Worm (Caenorhabditis elegans): ENCODE results near the gene str-115.
A peak's percentile ranks its signal among the peaks of the same experiment; 100 is the strongest.

str-115 gene

DNA sequence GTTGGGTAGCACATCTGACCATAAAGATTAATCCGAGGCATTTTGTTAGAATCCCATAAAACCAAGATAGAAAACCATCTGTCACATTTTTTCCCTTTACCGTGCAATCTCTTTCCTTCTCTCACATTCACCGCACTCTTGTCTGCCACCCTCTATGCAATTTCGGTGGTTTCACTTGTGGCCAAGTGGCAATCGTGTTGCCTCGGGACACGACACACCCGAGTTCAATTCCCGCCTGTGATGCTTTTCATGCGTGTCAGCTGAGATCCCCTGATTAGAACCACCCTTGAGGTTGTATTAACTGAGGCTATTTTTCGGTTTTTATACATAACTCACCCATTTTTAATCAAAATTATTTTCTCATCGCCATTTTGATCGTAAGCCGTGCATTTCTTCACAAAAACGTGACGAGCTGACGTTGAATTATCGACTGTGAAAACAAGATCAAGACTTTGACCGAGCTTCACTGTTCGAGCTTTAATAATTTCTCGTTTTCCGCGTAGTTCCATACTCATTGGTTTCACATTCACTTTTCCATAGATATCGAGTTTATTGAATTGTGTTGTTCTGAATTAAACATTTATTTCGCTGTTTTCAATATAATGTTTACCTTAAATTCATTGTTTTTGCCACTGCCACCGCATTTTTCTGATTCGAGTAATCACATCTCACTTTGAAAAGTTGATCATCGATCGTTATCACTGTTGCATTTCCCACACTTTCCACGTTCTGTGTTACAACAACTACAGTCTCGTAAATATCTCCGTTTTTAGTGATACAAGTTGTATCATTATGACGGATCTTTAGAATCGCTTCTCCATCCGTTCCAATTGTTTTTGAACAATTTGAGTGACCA, 45.4 kb downstream of the str-115 start (continued):
- TF ChIP-seq mdl-1 (tag; optimal IDR thresholded peaks at IDR 0.05) (peak in 1 of 2 experiments; percentile 85), nhr-77 (tag; optimal IDR thresholded peaks at IDR 0.05) (peak; percentile 74), ceh-63 (GFP tag; optimal IDR thresholded peaks at IDR 0.05) (no peak), rnt-1 (tag; optimal IDR thresholded peaks at IDR 0.05) (peak; percentile 82), pqm-1 (tag; optimal IDR thresholded peaks at IDR 0.05) (no peak), F16B12.6 (tag; optimal IDR thresholded peaks at IDR 0.05) (peak; percentile 3), zip-4 (GFP tag; optimal IDR thresholded peaks at IDR 0.05) (peak; percentile 51), hpl-2 (GFP tag; optimal IDR thresholded peaks at IDR 0.05) (peak; percentile 5), nhr-71 (tag; optimal IDR thresholded peaks at IDR 0.05) (peak; percentile 80), aly-2 (tag; optimal IDR thresholded peaks at IDR 0.05) (peak; percentile 25), aha-1 (tag; optimal IDR thresholded peaks at IDR 0.05) (no peak), pax-3 (tag; optimal IDR thresholded peaks at IDR 0.05) (peak; percentile 35), ceh-8 (GFP tag; optimal IDR thresholded peaks at IDR 0.05) (peak; percentile 45), zag-1 (tag; optimal IDR thresholded peaks at IDR 0.05) (no peak), ztf-11 (tag; optimal IDR thresholded peaks at IDR 0.05) (peak in 1 of 2 experiments; percentile 80), nhr-11 (tag; optimal IDR thresholded peaks at IDR 0.05) (no peak), elt-2 (tag; optimal IDR thresholded peaks at IDR 0.05) (peak; percentile 66), dpl-1 (GFP tag; optimal IDR thresholded peaks at IDR 0.05) (peak; percentile 16 to 52 (median 33)), lir-3 (tag; optimal IDR thresholded peaks at IDR 0.05; ENCODE audit: poor library complexity) (peak; percentile 48), Y116A8C.19 (tag; optimal IDR thresholded peaks at IDR 0.05; ENCODE audit: borderline replicate concordance) (no peak), sox-4 (tag; optimal IDR thresholded peaks at IDR 0.05) (peak; percentile 16), snu-23 (GFP tag; optimal IDR thresholded peaks at IDR 0.05) (peak; percentile 70), unc-98 (GFP tag; IDR thresholded peaks at IDR 0.05) (no peak), lin-39 (tag; optimal IDR thresholded peaks at IDR 0.05) (peak; percentile 32), ztf-4 (tag; optimal IDR thresholded peaks at IDR 0.05) (peak; percentile 8), nhr-84 (tag; optimal IDR thresholded peaks at IDR 0.05) (no peak)

DNA sequence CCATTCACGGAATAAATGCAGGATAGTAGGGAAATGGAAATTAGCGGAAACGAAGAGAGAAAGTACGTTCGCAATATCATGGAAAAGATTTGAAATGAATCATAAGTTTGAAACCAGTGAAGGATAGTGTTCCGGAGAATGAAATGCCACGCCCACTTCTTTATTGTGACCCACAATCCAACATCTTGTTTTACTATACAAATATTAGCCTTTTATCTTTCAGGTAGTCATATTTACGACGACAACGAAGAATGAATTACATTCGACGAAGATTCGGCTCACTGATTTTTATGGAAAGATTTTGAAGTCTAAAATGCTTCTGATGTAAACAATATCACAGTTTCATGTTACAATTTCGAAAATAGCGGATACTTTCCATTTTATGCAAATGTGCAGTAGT, 47.9 kb downstream of the str-115 start, which contains the start of gene cutl-18:
Gene cutl-18, minus strand, starts transcription at position 101 of the 400 bp plus-strand sequence.
- TF ChIP-seq ceh-90 (tag; optimal IDR thresholded peaks at IDR 0.05), result no peak
- no peak for TF ChIP-seq efl-3 (GFP tag; optimal IDR thresholded peaks at IDR 0.05)
- no peak for TF ChIP-seq nhr-237 (tag; optimal IDR thresholded peaks at IDR 0.05)
- TF ChIP-seq elt-3 (tag; optimal IDR thresholded peaks at IDR 0.05), result no peak
- no peak for TF ChIP-seq nhr-84 (tag; optimal IDR thresholded peaks at IDR 0.05)
- no peak for TF ChIP-seq sox-4 (tag; optimal IDR thresholded peaks at IDR 0.05)
- TF ChIP-seq jun-1 (tag; optimal IDR thresholded peaks at IDR 0.05), result no peak
- TF ChIP-seq ceh-8 (GFP tag; optimal IDR thresholded peaks at IDR 0.05), result no peak
- TF ChIP-seq nhr-28 (tag; optimal IDR thresholded peaks at IDR 0.05), result no peak
- no peak for TF ChIP-seq elt-2 (tag; optimal IDR thresholded peaks at IDR 0.05)
